Worm (Caenorhabditis elegans) whole organism, young adult: Measurements from ENCODE around the gene C12D5.9.

Experiments
- B0019.2 ChIP-seq: fragments of 200-800 bp; sonication (Bioruptor generic); conservative IDR thresholded peaks from 2 replicates; pipeline ENCODE4 v1.3.6; 2022; ENCODE audit warnings: missing genetic modification reagents, missing genetic modification characterization, missing compliant biosample characterization
- B0035.1 ChIP-seq: sonication (generic microtip); optimal IDR thresholded peaks from 2 replicates; lab custom pipeline; 2016; ENCODE audit warnings: missing genetic modification characterization, mild to moderate bottlenecking, missing compliant biosample characterization, missing genotype, missing genetic modification reagents
- F22D6.2 ChIP-seq: sonication (generic microtip); optimal IDR thresholded peaks from 2 replicates; lab custom pipeline; 2016; ENCODE audit warnings: mild to moderate bottlenecking, missing genetic modification characterization, missing compliant biosample characterization
- F23B12.7 ChIP-seq: sonication (generic microtip); optimal IDR thresholded peaks from 2 replicates; lab custom pipeline; 2017; ENCODE audit warnings: missing genetic modification characterization, mild to moderate bottlenecking, missing compliant biosample characterization, antibody characterized with exemption, moderate library complexity; ENCODE audit not compliant: insufficient read depth
- F33H1.4 ChIP-seq: fragments of 200-800 bp; sonication (Bioruptor generic); IDR thresholded peaks from 2 replicates; pipeline ENCODE4 v1.3.6; 2022; ENCODE audit warnings: missing genetic modification reagents, missing genetic modification characterization, missing compliant biosample characterization
- F52B5.7 ChIP-seq: sonication (generic microtip); optimal IDR thresholded peaks from 2 replicates; lab custom pipeline; 2016; ENCODE audit warnings: mild to moderate bottlenecking, missing genetic modification characterization, missing compliant biosample characterization
- F57A8.1 ChIP-seq: fragments of 200-800 bp; sonication (Bioruptor generic); optimal IDR thresholded peaks from 2 replicates; lab custom pipeline; 2018; ENCODE audit warnings: mild to moderate bottlenecking, missing genetic modification characterization, moderate library complexity, missing compliant biosample characterization
- K12H6.12 ChIP-seq: fragments of 200-800 bp; sonication (Bioruptor generic); optimal IDR thresholded peaks from 2 replicates; lab custom pipeline; 2018; ENCODE audit warnings: mild to moderate bottlenecking, missing genetic modification characterization, missing compliant biosample characterization
- T26A5.8 ChIP-seq: sonication (generic microtip); optimal IDR thresholded peaks from 2 replicates; lab custom pipeline; 2016; ENCODE audit warnings: missing genetic modification characterization, missing compliant biosample characterization
- Y95B8A.8 ChIP-seq: fragments of 200-800 bp; sonication (Bioruptor generic); IDR thresholded peaks from 2 replicates; pipeline ENCODE4 v1.3.6; 2022; ENCODE audit warnings: missing genetic modification reagents, missing genetic modification characterization, missing compliant biosample characterization
- ZK185.1 ChIP-seq: sonication (generic microtip); optimal IDR thresholded peaks from 2 replicates; lab custom pipeline; 2016; ENCODE audit warnings: mild to moderate bottlenecking, missing genetic modification characterization, missing compliant biosample characterization; ENCODE audit not compliant: poor library complexity, severe bottlenecking
- ama-1 ChIP-seq, 3 experiments: fragments of 150-350 bp in 1 of 3; sonication (generic microtip) in 2 of 3; optimal IDR thresholded peaks; 2 replicates each; lab custom pipeline; 2014 to 2018; ENCODE audit warnings: missing biosample characterization in 2 of 3, missing genetic modification characterization in 2 of 3, missing genetic modification reagents in 2 of 3
- aptf-2 ChIP-seq: fragments of 200-800 bp; sonication (Bioruptor generic); conservative IDR thresholded peaks from 2 replicates; pipeline ENCODE4 v1.3.6; 2022; ENCODE audit warnings: missing genetic modification reagents, missing genetic modification characterization, missing compliant biosample characterization
- athp-1 ChIP-seq: sonication (generic microtip); optimal IDR thresholded peaks from 2 replicates; lab custom pipeline; 2017; ENCODE audit warnings: mild to moderate bottlenecking, missing genetic modification characterization, missing compliant biosample characterization
- cebp-1 ChIP-seq, 2 experiments: fragments of 200-800 bp in 1 of 2; sonication (Bioruptor generic) in 1 of 2; sonication (generic microtip) in 1 of 2; IDR thresholded peaks in 1 of 2; optimal IDR thresholded peaks in 1 of 2; 2 replicates each; pipeline versions ENCODE4 v1.3.6 to Lab custom; 2017 to 2022; ENCODE audit warnings: missing compliant biosample characterization in 2 of 2, missing genetic modification characterization in 2 of 2, mild to moderate bottlenecking in 1 of 2, missing genetic modification reagents in 1 of 2, moderate library complexity in 1 of 2
- ceh-27 ChIP-seq: fragments of 200-800 bp; sonication (Bioruptor generic); optimal IDR thresholded peaks from 2 replicates; lab custom pipeline; 2018; ENCODE audit warnings: mild to moderate bottlenecking, missing genetic modification characterization, moderate library complexity, missing compliant biosample characterization
- dox-1 ChIP-seq: fragments of 200-800 bp; sonication (Bioruptor generic); IDR thresholded peaks from 2 replicates; pipeline ENCODE4 v1.3.6; 2022; ENCODE audit warnings: missing genetic modification reagents, missing genetic modification characterization, missing compliant biosample characterization
- efl-1 ChIP-seq: fragments of 150-350 bp; optimal IDR thresholded peaks from 2 replicates; lab custom pipeline; 2014; ENCODE audit warnings: missing biosample characterization, missing genetic modification reagents, missing genetic modification characterization
- egl-44 ChIP-seq: fragments of 200-800 bp; sonication (Bioruptor generic); IDR thresholded peaks from 2 replicates; pipeline ENCODE4 v1.3.6; 2022; ENCODE audit warnings: missing genetic modification reagents, missing genetic modification characterization, missing compliant biosample characterization
- ets-4 ChIP-seq: fragments of 200-800 bp; sonication (Bioruptor generic); optimal IDR thresholded peaks from 2 replicates; lab custom pipeline; 2018; ENCODE audit warnings: mild to moderate bottlenecking, missing genetic modification characterization, missing compliant biosample characterization
- fkh-3 ChIP-seq: sonication (generic microtip); optimal IDR thresholded peaks from 2 replicates; lab custom pipeline; 2016; ENCODE audit warnings: mild to moderate bottlenecking, missing genetic modification characterization, missing compliant biosample characterization
- hlh-12 ChIP-seq: sonication (generic microtip); optimal IDR thresholded peaks from 2 replicates; lab custom pipeline; 2016; ENCODE audit warnings: missing genetic modification characterization, missing compliant biosample characterization
- hmg-1.2 ChIP-seq: fragments of 200-800 bp; sonication (Bioruptor generic); IDR thresholded peaks from 2 replicates; pipeline ENCODE4 v1.3.6; 2022; ENCODE audit warnings: missing genetic modification reagents, missing genetic modification characterization, missing compliant biosample characterization
- hmg-20 ChIP-seq: fragments of 200-800 bp; sonication (Bioruptor generic); IDR thresholded peaks from 2 replicates; pipeline ENCODE4 v1.3.6; 2022; ENCODE audit warnings: missing genetic modification reagents, missing genetic modification characterization, missing compliant biosample characterization
- lin-40 ChIP-seq: sonication (generic microtip); optimal IDR thresholded peaks from 2 replicates; lab custom pipeline; 2016; ENCODE audit warnings: missing genetic modification characterization, mild to moderate bottlenecking, missing compliant biosample characterization, missing genotype, missing genetic modification reagents
- lsl-1 ChIP-seq: fragments of 200-800 bp; sonication (Bioruptor generic); optimal IDR thresholded peaks from 2 replicates; lab custom pipeline; 2018; ENCODE audit warnings: mild to moderate bottlenecking, missing genetic modification characterization, moderate library complexity, missing compliant biosample characterization
- madf-10 ChIP-seq: sonication (generic microtip); optimal IDR thresholded peaks from 2 replicates; lab custom pipeline; 2016; ENCODE audit warnings: mild to moderate bottlenecking, missing genetic modification characterization, missing compliant biosample characterization
- mcd-1 ChIP-seq: fragments of 200-800 bp; sonication (Bioruptor generic); IDR thresholded peaks from 2 replicates; pipeline ENCODE4 v1.3.6; 2022; ENCODE audit warnings: missing genetic modification reagents, missing genetic modification characterization, missing compliant biosample characterization
- mes-4 ChIP-seq: sonication (generic microtip); optimal IDR thresholded peaks from 2 replicates; lab custom pipeline; 2016; ENCODE audit warnings: missing genotype, missing genetic modification characterization, missing compliant biosample characterization
- nfya-2 ChIP-seq: fragments of 200-800 bp; sonication (Bioruptor generic); IDR thresholded peaks from 2 replicates; pipeline ENCODE4 v1.3.6; 2022; ENCODE audit warnings: missing genetic modification reagents, missing genetic modification characterization, missing compliant biosample characterization
- nfyb-1 ChIP-seq: fragments of 200-800 bp; sonication (Bioruptor generic); IDR thresholded peaks from 2 replicates; pipeline ENCODE4 v1.3.6; 2022; ENCODE audit warnings: missing genetic modification reagents, missing genetic modification characterization, missing compliant biosample characterization
- pha-4 ChIP-seq: fragments of 150-350 bp; sonication (generic microtip); optimal IDR thresholded peaks from 2 replicates; lab custom pipeline; 2014; ENCODE audit warnings: missing biosample characterization, missing genetic modification reagents, missing genetic modification characterization
- rcor-1 ChIP-seq: fragments of 200-800 bp; sonication (Bioruptor generic); IDR thresholded peaks from 2 replicates; pipeline ENCODE4 v1.3.6; 2022; ENCODE audit warnings: missing genetic modification reagents, missing genetic modification characterization, missing compliant biosample characterization
- sdz-38 ChIP-seq: sonication (generic microtip); optimal IDR thresholded peaks from 2 replicates; lab custom pipeline; 2016; ENCODE audit warnings: missing genotype, missing genetic modification characterization, missing compliant biosample characterization
- snpc-1.1 ChIP-seq: sonication (generic microtip); optimal IDR thresholded peaks from 2 replicates; lab custom pipeline; 2017; ENCODE audit warnings: missing genetic modification characterization, mild to moderate bottlenecking, missing compliant biosample characterization, antibody characterized with exemption, moderate library complexity, missing genotype, missing genetic modification reagents; ENCODE audit not compliant: insufficient read depth
- snpc-1.3 ChIP-seq: sonication (generic microtip); optimal IDR thresholded peaks from 2 replicates; lab custom pipeline; 2017; ENCODE audit warnings: missing genetic modification characterization, mild to moderate bottlenecking, missing compliant biosample characterization, antibody characterized with exemption, moderate library complexity, missing genotype, missing genetic modification reagents; ENCODE audit not compliant: insufficient read depth
- snpc-4 ChIP-seq, 5 experiments: fragments of 150-350 bp in 1 of 5; sonication (generic microtip) in 4 of 5; optimal IDR thresholded peaks; 2 replicates each; lab custom pipeline; 2014 to 2018; ENCODE audit warnings: missing genetic modification characterization in 5 of 5, missing biosample characterization in 3 of 5, antibody characterized with exemption in 2 of 5, mild to moderate bottlenecking in 2 of 5, missing compliant biosample characterization in 2 of 5, missing genotype in 2 of 5, moderate library complexity in 2 of 5, missing genetic modification reagents in 1 of 5
- somi-1 ChIP-seq: fragments of 200-800 bp; sonication (Bioruptor generic); optimal IDR thresholded peaks from 2 replicates; lab custom pipeline; 2018; ENCODE audit warnings: mild to moderate bottlenecking, missing genetic modification characterization, missing compliant biosample characterization
- tbp1 ChIP-seq: fragments of 200-800 bp; sonication (Bioruptor generic); optimal IDR thresholded peaks from 2 replicates; lab custom pipeline; 2018; ENCODE audit warnings: mild to moderate bottlenecking, missing genetic modification characterization, missing compliant biosample characterization
- tbx-9 ChIP-seq: sonication (generic microtip); optimal IDR thresholded peaks from 2 replicates; lab custom pipeline; 2016; ENCODE audit warnings: borderline replicate concordance, missing genetic modification characterization, inconsistent platforms, missing compliant biosample characterization
- unc-130 ChIP-seq: sonication (generic microtip); optimal IDR thresholded peaks from 2 replicates; lab custom pipeline; 2016; ENCODE audit warnings: missing genetic modification reagents, missing genetic modification characterization, missing compliant biosample characterization
- xnd-1 ChIP-seq: sonication (generic microtip); optimal IDR thresholded peaks from 2 replicates; lab custom pipeline; 2016; ENCODE audit warnings: missing genotype, missing genetic modification reagents, missing genetic modification characterization, missing compliant biosample characterization
- zfh-2 ChIP-seq: fragments of 200-800 bp; sonication (Bioruptor generic); conservative IDR thresholded peaks from 2 replicates; pipeline ENCODE4 v1.3.6; 2022; ENCODE audit warnings: missing genetic modification reagents, missing genetic modification characterization, missing compliant biosample characterization
- ztf-25 ChIP-seq: fragments of 200-800 bp; sonication (Bioruptor generic); IDR thresholded peaks from 2 replicates; pipeline ENCODE4 v1.3.6; 2022; ENCODE audit warnings: missing genetic modification reagents, missing genetic modification characterization, missing compliant biosample characterization
- ztf-26 ChIP-seq: sonication (generic microtip); optimal IDR thresholded peaks from 2 replicates; lab custom pipeline; 2017; ENCODE audit warnings: missing genetic modification characterization, missing compliant biosample characterization
- ztf-3 ChIP-seq: fragments of 200-800 bp; sonication (Bioruptor generic); optimal IDR thresholded peaks from 2 replicates; lab custom pipeline; 2018; ENCODE audit warnings: mild to moderate bottlenecking, missing genetic modification characterization, missing compliant biosample characterization

The C12D5.9 gene

DNA sequence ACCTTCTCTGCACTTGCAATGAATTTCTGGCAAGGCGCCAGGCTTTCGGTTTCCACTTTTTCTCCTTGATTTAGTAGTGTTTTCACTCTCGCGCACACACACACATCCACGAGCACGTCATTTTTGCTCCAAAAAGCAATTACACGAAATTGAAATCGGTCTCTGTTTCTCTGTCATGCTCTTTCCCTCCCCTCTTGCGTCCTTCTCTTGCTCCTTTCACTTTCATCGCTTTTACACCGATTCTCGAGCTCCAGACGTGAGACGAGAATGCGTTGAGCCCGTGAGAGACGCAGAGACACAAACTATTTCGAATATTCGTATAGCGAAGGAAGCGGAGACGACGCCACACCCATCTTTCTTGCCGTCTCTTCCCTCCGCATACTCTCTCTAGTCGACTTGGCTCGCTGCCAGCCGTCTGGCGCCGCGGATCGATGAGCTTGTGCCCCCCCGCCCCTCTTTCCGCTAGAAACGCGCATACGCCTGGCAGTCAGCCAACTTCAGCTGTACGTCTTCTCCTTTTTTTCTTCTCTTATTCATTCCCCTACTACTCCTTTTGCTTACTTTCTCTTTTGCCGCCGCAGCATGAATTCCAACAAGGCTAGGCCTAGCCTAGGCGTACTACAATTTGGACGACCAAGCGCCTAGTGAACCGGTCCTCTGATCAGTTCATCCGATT, 38.4 kb upstream of the C12D5.9 start (continued):
- TF ChIP-seq xnd-1 = no peak
- peak; percentile 34 for TF ChIP-seq madf-10 (tag; lab: Kevin White, UChicago)
- no peak for TF ChIP-seq ama-1 (optimal IDR thresholded peaks at IDR 0.05; lab: Kevin White, UChicago)
- TF ChIP-seq ama-1 (GFP tag; optimal IDR thresholded peaks at IDR 0.05; lab: Kevin White, UChicago) = no peak
- TF ChIP-seq F57A8.1 (GFP tag; lab: Kevin White, UChicago) = no peak
- no peak for TF ChIP-seq hlh-12 (tag; lab: Kevin White, UChicago)
- no peak for TF ChIP-seq aptf-2 (GFP tag; lab: Robert Waterston, UW)
- no peak for TF ChIP-seq egl-44 (GFP tag; lab: Robert Waterston, UW)
- TF ChIP-seq fkh-3 (tag; lab: Kevin White, UChicago) = no peak
- no peak for TF ChIP-seq F22D6.2
- no peak for TF ChIP-seq cebp-1 (GFP tag; IDR thresholded peaks at IDR 0.05; lab: Robert Waterston, UW)
- peak; percentile 80 for TF ChIP-seq cebp-1 (tag; optimal IDR thresholded peaks at IDR 0.05; lab: Kevin White, UChicago)
- TF ChIP-seq ztf-25 (GFP tag; lab: Robert Waterston, UW) = no peak
- peak; percentile 67 for TF ChIP-seq mcd-1
- no peak for TF ChIP-seq ZK185.1 (tag; lab: Kevin White, UChicago)
- TF ChIP-seq ceh-27 (GFP tag; lab: Kevin White, UChicago) = peak; percentile 48
- no peak for TF ChIP-seq B0019.2 (GFP tag; lab: Robert Waterston, UW)
- TF ChIP-seq dox-1 (GFP tag; lab: Robert Waterston, UW) = peak; percentile 43; the same call in 1 of the 2 replicates
- no peak for TF ChIP-seq nfya-2
- TF ChIP-seq snpc-1.1 (tag; lab: Kevin White, UChicago) = no peak
- TF ChIP-seq Y95B8A.8 (GFP tag; lab: Robert Waterston, UW) = no peak
- TF ChIP-seq sdz-38 (tag; lab: Kevin White, UChicago) = no peak
- TF ChIP-seq somi-1 (GFP tag; lab: Kevin White, UChicago) = peak; percentile 46
- TF ChIP-seq ztf-3 (GFP tag; lab: Kevin White, UChicago) = peak; percentile 24
- TF ChIP-seq B0035.1 (tag; lab: Kevin White, UChicago) = no peak
- no peak for TF ChIP-seq T26A5.8 (tag; lab: Kevin White, UChicago)
- TF ChIP-seq lin-40 = peak; percentile 83
- peak; percentile 99 for TF ChIP-seq zfh-2 (GFP tag; lab: Robert Waterston, UW)
- peak; percentile 22 for TF ChIP-seq athp-1 (tag; lab: Kevin White, UChicago)
- no peak for TF ChIP-seq tbx-9 (tag; lab: Kevin White, UChicago)
- TF ChIP-seq hmg-1.2 (GFP tag; lab: Robert Waterston, UW) = peak; percentile 84
- no peak for TF ChIP-seq tbp1 (GFP tag; lab: Kevin White, UChicago)
- TF ChIP-seq lsl-1 = no peak
- TF ChIP-seq F33H1.4 (GFP tag; lab: Robert Waterston, UW) = no peak
- TF ChIP-seq hmg-20 (GFP tag; lab: Robert Waterston, UW) = no peak
- TF ChIP-seq K12H6.12 (tag; lab: Kevin White, UChicago) = peak; percentile 94
- TF ChIP-seq snpc-4 (GFP tag; optimal IDR thresholded peaks at IDR 0.05; lab: Kevin White, UChicago) = no peak
- TF ChIP-seq snpc-4 (tag; optimal IDR thresholded peaks at IDR 0.05; lab: Kevin White, UChicago) = peak in 2 of 4 experiments; percentile 22 to 54
- TF ChIP-seq efl-1 (GFP tag; lab: Kevin White, UChicago) = no peak
- TF ChIP-seq F23B12.7 (tag; lab: Kevin White, UChicago) = no peak
- no peak for TF ChIP-seq pha-4 (tag; lab: Kevin White, UChicago)
- no peak for TF ChIP-seq snpc-1.3 (tag; lab: Kevin White, UChicago)
- TF ChIP-seq ets-4 (GFP tag; lab: Kevin White, UChicago) = no peak
- no peak for TF ChIP-seq F52B5.7 (tag; lab: Kevin White, UChicago)
- TF ChIP-seq rcor-1 = no peak
- TF ChIP-seq mes-4 (tag; lab: Kevin White, UChicago) = no peak
- TF ChIP-seq unc-130 (GFP tag; lab: Kevin White, UChicago) = no peak
- no peak for TF ChIP-seq ztf-26 (tag; lab: Kevin White, UChicago)
- peak; percentile 74; the same call in 1 of the 2 replicates for TF ChIP-seq nfyb-1 (GFP tag; lab: Robert Waterston, UW)
